Worm (Caenorhabditis elegans): ENCODE results near the gene spig-7.

The spig-7 gene

DNA sequence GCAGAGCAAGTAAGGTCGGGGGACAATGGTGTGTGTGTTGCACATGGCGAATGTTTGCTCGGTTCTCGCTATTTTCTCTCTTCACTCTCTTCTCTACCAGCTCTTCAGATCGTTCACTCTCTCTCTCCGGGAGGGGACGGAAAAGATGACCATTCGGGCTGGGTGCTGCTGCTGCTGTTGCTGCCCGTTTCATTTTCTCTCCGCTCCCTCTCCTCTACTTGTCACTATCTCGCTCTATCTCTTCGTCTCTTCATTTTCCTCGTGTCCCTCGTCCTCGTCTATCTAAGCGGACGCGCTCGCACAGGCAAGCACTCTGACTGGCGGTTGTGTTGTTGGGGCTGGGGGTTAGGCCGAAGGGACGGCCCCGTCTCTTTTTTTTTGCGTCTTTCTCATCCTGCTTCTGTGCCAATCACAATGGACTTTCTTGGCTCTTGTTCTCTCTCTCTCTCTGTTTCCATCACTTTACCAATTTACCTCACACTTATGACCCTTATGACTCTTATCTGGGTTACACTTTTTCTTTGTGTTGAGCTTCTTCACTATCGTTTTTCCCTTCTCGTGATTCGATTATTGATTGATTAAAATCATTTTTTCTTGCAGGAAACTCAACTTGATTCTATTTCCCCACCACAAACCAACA, 20.0 kb upstream of the spig-7 start, which contains the start of the genes F53E2.2 and unc-60 (continued):
- TF ChIP-seq ceh-40 (GFP tag; IDR thresholded peaks at IDR 0.05) (0 out of 2 replicates have a peak, but pooled peaks have one; percentile 36), ceh-100 (GFP tag; IDR thresholded peaks at IDR 0.05) (no peak), madf-10 (tag; optimal IDR thresholded peaks at IDR 0.05) (peak; percentile 29), C06A6.2 (GFP tag; conservative IDR thresholded peaks at IDR 0.05) (peak; percentile 47; the same call in 1 of the 2 replicates), ets-4 (GFP tag; optimal IDR thresholded peaks at IDR 0.05) (no peak), fkh-3 (tag; optimal IDR thresholded peaks at IDR 0.05) (no peak), K11D2.4 (GFP tag; IDR thresholded peaks at IDR 0.05) (0 out of 2 replicates have a peak, but pooled peaks have one; percentile 42), lin-35 (GFP tag; optimal IDR thresholded peaks at IDR 0.05) (peak in 1 of 3 experiments; percentile 71), madf-3 (GFP tag; IDR thresholded peaks at IDR 0.05) (peak; percentile 36; the same call in 1 of the 2 replicates), ztf-26 (tag; optimal IDR thresholded peaks at IDR 0.05) (no peak), F39B2.1 (GFP tag; IDR thresholded peaks at IDR 0.05) (no peak), atf-7 (tag; optimal IDR thresholded peaks at IDR 0.05) (peak; percentile 34), athp-1 (tag; optimal IDR thresholded peaks at IDR 0.05) (no peak), pha-4 (tag; optimal IDR thresholded peaks at IDR 0.05) (no peak), mes-4 (tag; optimal IDR thresholded peaks at IDR 0.05) (no peak), attf-6 (GFP tag; IDR thresholded peaks at IDR 0.05) (no peak), aptf-3 (GFP tag; IDR thresholded peaks at IDR 0.05) (no peak), cebp-1 (GFP tag; IDR thresholded peaks at IDR 0.05) (peak; percentile 21; the same call in 1 of the 2 replicates), cebp-1 (tag; optimal IDR thresholded peaks at IDR 0.05) (peak; percentile 79), egrh-3 (GFP tag; IDR thresholded peaks at IDR 0.05) (peak; percentile 68), akir-1 (GFP tag; optimal IDR thresholded peaks at IDR 0.05) (no peak), B0261.1 (tag; optimal IDR thresholded peaks at IDR 0.05) (no peak), D2030.7 (GFP tag; IDR thresholded peaks at IDR 0.05) (no peak), chd-7 (tag; optimal IDR thresholded peaks at IDR 0.05) (peak; percentile 17), madf-6 (GFP tag; IDR thresholded peaks at IDR 0.05) (no peak), F49E8.2 (tag; optimal IDR thresholded peaks at IDR 0.05; ENCODE audit: insufficient read depth) (no peak), mcd-1 (GFP tag; IDR thresholded peaks at IDR 0.05) (peak; percentile 72), ceh-58 (GFP tag; IDR thresholded peaks at IDR 0.05) (no peak), hmg-20 (GFP tag; IDR thresholded peaks at IDR 0.05) (no peak), C17E4.6 (GFP tag; IDR thresholded peaks at IDR 0.05) (no peak), Y56A3A.18 (GFP tag; IDR thresholded peaks at IDR 0.05) (no peak)

DNA sequence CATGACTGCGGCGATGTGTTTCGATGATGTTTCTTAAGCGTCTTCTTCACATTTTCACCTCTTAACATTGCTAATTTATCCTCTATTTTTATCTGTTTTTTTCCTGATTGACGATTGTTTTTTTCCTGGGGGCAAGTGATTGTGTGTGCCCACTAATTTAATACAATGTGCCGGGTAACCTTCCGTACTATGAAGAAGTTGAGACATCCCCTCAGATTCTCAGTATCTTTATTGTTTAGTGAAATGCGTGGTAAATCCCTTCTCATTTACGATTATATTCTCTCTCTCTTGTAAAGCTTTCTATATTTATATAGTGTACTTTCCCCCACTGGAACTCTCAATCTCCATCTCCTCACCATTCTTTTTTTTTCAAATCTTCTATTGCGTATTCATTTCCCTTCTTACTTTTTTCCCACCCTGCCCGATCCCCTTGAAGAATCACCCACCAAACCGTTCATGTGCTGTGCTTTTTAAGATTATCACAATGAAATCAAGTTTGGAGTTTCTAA, 18.2 kb upstream of the spig-7 start:
- TF ChIP-seq attf-3 (GFP tag; conservative IDR thresholded peaks at IDR 0.05): no peak
- no peak for TF ChIP-seq bed-1 (GFP tag; IDR thresholded peaks at IDR 0.05)
- TF ChIP-seq snpc-1.3 (tag; optimal IDR thresholded peaks at IDR 0.05; ENCODE audit: insufficient read depth): no peak
- TF ChIP-seq D2030.7 (GFP tag; IDR thresholded peaks at IDR 0.05): no peak
- no peak for TF ChIP-seq B0019.2 (GFP tag; conservative IDR thresholded peaks at IDR 0.05)
- no peak for TF ChIP-seq atf-7 (tag; optimal IDR thresholded peaks at IDR 0.05)
- no peak for TF ChIP-seq lir-1 (GFP tag; conservative IDR thresholded peaks at IDR 0.05)
- no peak for TF ChIP-seq T07F8.4 (tag; optimal IDR thresholded peaks at IDR 0.05)
- TF ChIP-seq snpc-4 (GFP tag; optimal IDR thresholded peaks at IDR 0.05): no peak
- TF ChIP-seq snpc-4 (tag; optimal IDR thresholded peaks at IDR 0.05): no peak
- no peak for TF ChIP-seq sdz-38 (tag; optimal IDR thresholded peaks at IDR 0.05)
- no peak for TF ChIP-seq C17E4.6 (GFP tag; IDR thresholded peaks at IDR 0.05)
- TF ChIP-seq mes-4 (tag; optimal IDR thresholded peaks at IDR 0.05): no peak
- TF ChIP-seq ceh-79 (tag; optimal IDR thresholded peaks at IDR 0.05): no peak
- TF ChIP-seq tlf-1 (GFP tag; optimal IDR thresholded peaks at IDR 0.05): no peak
- TF ChIP-seq hrde-1 (tag; optimal IDR thresholded peaks at IDR 0.05; ENCODE audit: borderline replicate concordance): no peak
- no peak for TF ChIP-seq nhr-120 (GFP tag; IDR thresholded peaks at IDR 0.05)
- no peak for TF ChIP-seq sptf-2 (GFP tag; optimal IDR thresholded peaks at IDR 0.05)
- no peak for TF ChIP-seq F33H1.4 (GFP tag; IDR thresholded peaks at IDR 0.05)
- no peak for TF ChIP-seq efl-1 (GFP tag; optimal IDR thresholded peaks at IDR 0.05)
- peak; percentile 64; the same call in 1 of the 2 replicates for TF ChIP-seq hsf-1 (GFP tag; IDR thresholded peaks at IDR 0.05)

Measured in whole organism, young adult.